Fruit fly (Drosophila melanogaster) whole organism, prepupa: ENCODE measurements around the gene png.

Experiments used
- CG11294 ChIP-seq: fragments of 200-800 bp; sonication (Bioruptor generic); IDR thresholded peaks from 2 replicates; pipeline ENCODE4 v1.3.6; 2022; ENCODE audit warnings: missing biosample characterization, missing genetic modification characterization
- CG11762 ChIP-seq: fragments of 200-800 bp; sonication (Bioruptor generic); optimal IDR thresholded peaks from 3 replicates; lab custom pipeline; 2016; ENCODE audit warnings: missing biosample characterization, missing genetic modification characterization; ENCODE audit not compliant: insufficient read depth
- CG11902 ChIP-seq: fragments of 200-800 bp; sonication (Bioruptor generic); optimal IDR thresholded peaks from 3 replicates; lab custom pipeline; 2016; ENCODE audit warnings: missing biosample characterization, missing genetic modification characterization
- CG1621 ChIP-seq: fragments of 200-800 bp; sonication (Bioruptor generic); optimal IDR thresholded peaks from 3 replicates; lab custom pipeline; 2018; ENCODE audit warnings: missing biosample characterization, mild to moderate bottlenecking, missing genetic modification characterization
- CG16779 ChIP-seq: fragments of 200-800 bp; sonication (Bioruptor generic); optimal IDR thresholded peaks from 3 replicates; lab custom pipeline; 2017; ENCODE audit warnings: missing biosample characterization, mild to moderate bottlenecking, missing genetic modification characterization
- CG3032 ChIP-seq: fragments of 200-800 bp; optimal IDR thresholded peaks from 2 replicates; lab custom pipeline; 2019; ENCODE audit warnings: missing biosample characterization, mild to moderate bottlenecking, missing genetic modification characterization, moderate library complexity
- CG3919 ChIP-seq: fragments of 200-800 bp; sonication (Bioruptor generic); optimal IDR thresholded peaks from 3 replicates; lab custom pipeline; 2016; ENCODE audit warnings: missing biosample characterization, missing genetic modification characterization
- CG6163 ChIP-seq: fragments of 200-800 bp; sonication (Bioruptor generic); IDR thresholded peaks from 3 replicates; pipeline ENCODE4 v1.3.6; 2022; ENCODE audit warnings: missing biosample characterization, missing genetic modification characterization
- CG6808 ChIP-seq: fragments of 200-800 bp; sonication (Bioruptor generic); optimal IDR thresholded peaks from 3 replicates; lab custom pipeline; 2017; ENCODE audit warnings: missing biosample characterization, missing genetic modification characterization, mild to moderate bottlenecking, moderate library complexity, missing genetic modification reagents
- CG6854 ChIP-seq: fragments of 200-800 bp; sonication (Bioruptor generic); optimal IDR thresholded peaks from 2 replicates; lab custom pipeline; 2017; ENCODE audit warnings: missing biosample characterization, mild to moderate bottlenecking, missing genetic modification characterization
- CG7368 ChIP-seq: fragments of 200-800 bp; sonication (Bioruptor generic); optimal IDR thresholded peaks from 3 replicates; lab custom pipeline; 2016; ENCODE audit warnings: missing biosample characterization, missing genetic modification characterization
- CG8632 ChIP-seq: fragments of 200-800 bp; sonication (Bioruptor generic); optimal IDR thresholded peaks from 3 replicates; lab custom pipeline; 2016; ENCODE audit warnings: missing biosample characterization, missing genetic modification characterization
- Eip75B ChIP-seq: fragments of 200-800 bp; sonication (Bioruptor generic); optimal IDR thresholded peaks from 3 replicates; lab custom pipeline; 2016; ENCODE audit warnings: missing biosample characterization, missing genetic modification characterization
- Eip78C ChIP-seq: fragments of 200-800 bp; sonication (Bioruptor generic); peaks from one replicate; lab custom pipeline; 2016; ENCODE audit warnings: missing biosample characterization, missing genetic modification characterization
- Eip93F ChIP-seq: fragments of 200-800 bp; sonication (Bioruptor generic); optimal IDR thresholded peaks from 2 replicates; lab custom pipeline; 2016; ENCODE audit warnings: missing biosample characterization, mild to moderate bottlenecking, missing genetic modification characterization
- Ets21C ChIP-seq: fragments of 200-800 bp; sonication (Bioruptor generic); optimal IDR thresholded peaks from 3 replicates; lab custom pipeline; 2016; ENCODE audit warnings: missing biosample characterization, missing genetic modification characterization
- Ets96B ChIP-seq: fragments of 200-800 bp; optimal IDR thresholded peaks from 2 replicates; lab custom pipeline; 2019; ENCODE audit warnings: missing biosample characterization, mild to moderate bottlenecking, missing genetic modification characterization, moderate library complexity
- Gug ChIP-seq: fragments of 200-800 bp; sonication (Bioruptor generic); IDR thresholded peaks from 2 replicates; pipeline ENCODE4 v1.3.6; 2022; ENCODE audit warnings: missing biosample characterization, missing genetic modification characterization
- Hr38 ChIP-seq: sonication (Bioruptor generic); optimal IDR thresholded peaks from 2 replicates; lab custom pipeline; 2016; ENCODE audit warnings: missing biosample characterization, missing genetic modification characterization
- Smox ChIP-seq: fragments of 200-800 bp; sonication (Bioruptor generic); optimal IDR thresholded peaks from 3 replicates; lab custom pipeline; 2016; ENCODE audit warnings: missing biosample characterization, missing genetic modification characterization
- Sox102F ChIP-seq: fragments of 200-800 bp; sonication (Bioruptor generic); optimal IDR thresholded peaks from 2 replicates; lab custom pipeline; 2016; ENCODE audit warnings: missing biosample characterization, mild to moderate bottlenecking, missing genetic modification characterization
- Sox14 ChIP-seq: fragments of 200-800 bp; sonication (Bioruptor generic); optimal IDR thresholded peaks from 3 replicates; lab custom pipeline; 2016; ENCODE audit warnings: missing biosample characterization, missing genetic modification characterization
- Sox15 ChIP-seq: fragments of 200-800 bp; sonication (Bioruptor generic); optimal IDR thresholded peaks from 3 replicates; lab custom pipeline; 2016; ENCODE audit warnings: missing biosample characterization, missing genetic modification characterization
- achi ChIP-seq: fragments of 200-800 bp; sonication (Bioruptor generic); optimal IDR thresholded peaks from 3 replicates; lab custom pipeline; 2016; ENCODE audit warnings: missing biosample characterization, missing genetic modification characterization
- cyc ChIP-seq: fragments of 200-800 bp; sonication (Bioruptor generic); optimal IDR thresholded peaks from 3 replicates; lab custom pipeline; 2016; ENCODE audit warnings: missing biosample characterization, missing genetic modification characterization
- dac ChIP-seq: fragments of 200-800 bp; sonication (Bioruptor generic); optimal IDR thresholded peaks from 2 replicates; lab custom pipeline; 2017; ENCODE audit warnings: missing biosample characterization, mild to moderate bottlenecking, missing genetic modification characterization
- dsx ChIP-seq: fragments of 200-800 bp; optimal IDR thresholded peaks from 3 replicates; lab custom pipeline; 2019; ENCODE audit warnings: missing biosample characterization, mild to moderate bottlenecking, missing genetic modification characterization, moderate library complexity; ENCODE audit not compliant: poor library complexity, severe bottlenecking
- eg ChIP-seq: fragments of 200-800 bp; sonication (Bioruptor generic); IDR thresholded peaks from 3 replicates; pipeline ENCODE4 v1.3.6; 2022; ENCODE audit warnings: missing biosample characterization, missing genetic modification characterization
- fd59A ChIP-seq: fragments of 200-800 bp; sonication (Bioruptor generic); optimal IDR thresholded peaks from 2 replicates; lab custom pipeline; 2017; ENCODE audit warnings: missing biosample characterization, mild to moderate bottlenecking, missing genetic modification characterization, missing genetic modification reagents
- fd85E ChIP-seq: fragments of 200-800 bp; sonication (Bioruptor generic); optimal IDR thresholded peaks from 3 replicates; lab custom pipeline; 2016; ENCODE audit warnings: missing biosample characterization, missing genetic modification characterization
- fkh ChIP-seq: fragments of 200-800 bp; sonication (Bioruptor generic); optimal IDR thresholded peaks from 3 replicates; lab custom pipeline; 2017; ENCODE audit warnings: missing biosample characterization, mild to moderate bottlenecking, missing genetic modification characterization, moderate library complexity
- lz ChIP-seq: fragments of 200-800 bp; sonication (Bioruptor generic); optimal IDR thresholded peaks from 3 replicates; lab custom pipeline; 2016; ENCODE audit warnings: missing biosample characterization, missing genetic modification characterization
- net ChIP-seq: fragments of 200-800 bp; sonication (Bioruptor generic); optimal IDR thresholded peaks from 3 replicates; lab custom pipeline; 2016; ENCODE audit warnings: missing biosample characterization, missing genetic modification characterization
- spab ChIP-seq: fragments of 200-800 bp; sonication (Bioruptor generic); optimal IDR thresholded peaks from 2 replicates; lab custom pipeline; 2017; ENCODE audit warnings: missing biosample characterization, mild to moderate bottlenecking, missing genetic modification characterization, missing genetic modification reagents
- ss ChIP-seq, 2 experiments: fragments of 200-800 bp; sonication (Bioruptor generic); optimal IDR thresholded peaks; 2 replicates in 1 of 2; 3 replicates in 1 of 2; lab custom pipeline; 2017 to 2018; ENCODE audit warnings: mild to moderate bottlenecking in 2 of 2, missing biosample characterization in 2 of 2, missing genetic modification characterization in 2 of 2, moderate library complexity in 1 of 2
- svp ChIP-seq: fragments of 200-800 bp; sonication (Bioruptor generic); peaks from one replicate; lab custom pipeline; 2016; ENCODE audit warnings: missing biosample characterization, missing genetic modification characterization
- vri ChIP-seq: fragments of 200-800 bp; sonication (Bioruptor generic); optimal IDR thresholded peaks from 3 replicates; lab custom pipeline; 2016; ENCODE audit warnings: missing biosample characterization, mild to moderate bottlenecking, missing genetic modification characterization

png gene

DNA sequence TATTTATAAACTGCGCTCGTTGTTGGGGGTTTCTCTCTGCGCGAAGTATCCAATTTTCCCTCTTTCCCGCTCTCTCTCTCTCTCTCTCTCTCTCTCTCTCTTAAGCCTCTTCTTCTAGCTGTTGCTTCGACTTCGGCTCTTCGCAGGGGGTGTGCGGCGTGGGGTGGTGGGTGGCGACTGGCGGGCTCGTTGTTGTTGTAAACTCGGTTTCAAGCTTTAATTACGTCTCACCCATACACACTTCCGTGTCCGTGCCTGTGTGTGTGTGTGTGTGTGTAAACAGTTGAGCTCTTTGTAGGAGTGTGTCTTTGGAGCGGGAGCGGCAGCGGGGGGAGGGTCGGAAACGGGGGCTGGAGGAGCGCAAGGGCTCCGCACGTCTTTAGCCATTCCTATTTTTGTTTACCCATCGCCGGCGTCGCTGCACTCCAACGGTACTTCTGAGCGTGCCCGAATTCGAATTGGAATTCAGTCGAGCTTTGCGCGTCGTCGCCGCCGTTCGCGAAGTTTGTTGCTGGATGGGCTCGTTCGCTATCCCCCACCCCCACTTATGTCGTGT is 30.8 kb upstream of the png start:
- TF ChIP-seq CG6163 (GFP tag; lab: Robert Waterston, UW) (0 out of 3 replicates have a peak, but pooled peaks have one; percentile 35), dac (GFP tag; lab: Kevin White, UChicago) (no peak), eg (GFP tag; lab: Robert Waterston, UW) (0 out of 3 replicates have a peak, but pooled peaks have one; percentile 4), fkh (GFP tag; lab: Kevin White, UChicago) (peak; percentile 93), CG6808 (GFP tag; lab: Kevin White, UChicago) (peak; percentile 37), ss (GFP tag; optimal IDR thresholded peaks at IDR 0.05; lab: Kevin White, UChicago) (peak; percentile 26 to 33), Sox102F (no peak), Eip78C (GFP tag; lab: Kevin White, UChicago) (peak; percentile 34), CG1621 (tag; lab: Kevin White, UChicago) (no peak), svp (GFP tag; lab: Kevin White, UChicago) (peak; percentile 11), CG8632 (no peak)

DNA sequence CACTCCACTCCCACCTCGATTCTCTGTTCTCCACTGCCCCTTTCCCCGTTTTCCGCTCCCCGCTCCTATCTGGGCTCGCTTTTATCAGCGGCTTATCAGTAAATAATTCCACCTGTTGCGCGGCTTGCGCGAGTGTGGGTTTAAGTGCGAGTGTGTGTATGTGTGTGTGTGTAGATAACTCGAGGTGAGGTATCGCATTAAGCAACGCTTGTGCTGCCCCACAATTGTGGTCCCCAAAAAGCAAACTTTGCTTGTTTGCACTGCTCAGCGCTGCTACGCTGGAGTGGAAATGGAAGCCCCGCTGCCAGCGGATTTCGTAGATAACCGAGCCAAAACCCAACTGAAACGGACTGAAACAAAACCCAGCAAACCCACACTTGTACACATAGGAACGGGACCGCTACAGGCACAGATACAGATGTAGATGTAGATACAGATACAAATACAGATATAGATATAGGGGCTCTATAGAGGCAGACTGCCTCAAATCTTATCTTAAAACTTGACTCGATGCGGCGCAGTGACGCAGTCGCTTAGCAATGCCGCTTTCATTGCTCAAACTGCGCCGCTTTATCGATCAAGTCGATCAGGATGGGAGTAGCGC is 29.9 kb upstream of the png start:
- TF ChIP-seq CG3919 (GFP tag; lab: Kevin White, UChicago) (no peak), fkh (GFP tag; lab: Kevin White, UChicago) (peak; percentile 90), Eip93F (GFP tag; lab: Kevin White, UChicago) (peak; percentile 60), Smox (GFP tag; lab: Kevin White, UChicago) (no peak), achi (GFP tag; lab: Kevin White, UChicago) (no peak), vri (peak; percentile 19), spab (GFP tag; lab: Kevin White, UChicago) (no peak), Sox15 (no peak), dsx (GFP tag; lab: Kevin White, UChicago) (no peak), Sox102F (no peak), svp (GFP tag; lab: Kevin White, UChicago) (peak; percentile 75), Gug (no peak), CG7368 (GFP tag; lab: Kevin White, UChicago) (no peak), CG16779 (no peak), CG11762 (no peak), Ets96B (tag; lab: Kevin White, UChicago) (no peak), Eip75B (GFP tag; lab: Kevin White, UChicago) (no peak), CG11294 (GFP tag; lab: Robert Waterston, UW) (no peak)

DNA sequence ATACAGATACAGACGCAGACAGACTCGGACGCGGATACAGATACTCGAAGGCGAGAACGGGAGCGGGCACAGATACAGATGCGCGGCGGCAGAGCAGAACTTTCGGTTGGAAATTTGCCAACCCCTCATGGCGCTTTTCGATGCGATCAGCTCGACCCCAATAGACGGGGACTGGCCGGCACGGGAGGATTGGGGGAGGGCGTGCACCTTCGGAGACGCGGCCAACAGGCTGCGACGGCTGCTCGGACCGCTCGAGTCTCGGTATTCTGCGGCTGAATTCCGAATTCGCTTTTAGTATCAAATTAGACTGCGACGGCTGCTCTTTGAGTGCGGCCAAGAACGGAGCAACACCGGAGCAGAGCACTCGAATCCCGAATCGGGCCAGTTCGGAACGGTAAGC is 26.8 kb upstream of the png start:
- TF ChIP-seq CG16779: no peak

DNA sequence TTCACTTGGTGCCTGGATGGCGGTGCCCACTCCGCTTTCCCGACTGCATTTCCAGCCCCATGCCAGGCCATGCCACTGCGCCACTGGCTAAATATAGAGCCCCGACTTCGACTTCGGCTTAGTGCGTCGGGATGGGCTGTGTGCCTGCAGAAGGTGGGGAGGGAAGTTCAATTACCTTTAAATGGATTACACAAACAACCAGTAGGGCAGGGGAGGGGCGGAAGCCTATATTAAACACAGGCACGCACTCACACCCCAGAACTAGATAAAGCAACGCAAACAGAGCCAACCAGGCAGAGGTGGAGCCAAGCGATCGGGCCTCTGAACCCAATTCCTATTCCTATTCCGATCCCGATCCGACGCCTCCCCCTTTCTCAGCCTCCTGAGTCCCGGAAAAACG is 25.1 kb upstream of the png start:
- TF ChIP-seq Ets96B (tag; lab: Kevin White, UChicago) (no peak), fd85E (no peak), CG11762 (no peak), fkh (GFP tag; lab: Kevin White, UChicago) (peak; percentile 18), Sox15 (no peak), CG1621 (tag; lab: Kevin White, UChicago) (no peak)

DNA sequence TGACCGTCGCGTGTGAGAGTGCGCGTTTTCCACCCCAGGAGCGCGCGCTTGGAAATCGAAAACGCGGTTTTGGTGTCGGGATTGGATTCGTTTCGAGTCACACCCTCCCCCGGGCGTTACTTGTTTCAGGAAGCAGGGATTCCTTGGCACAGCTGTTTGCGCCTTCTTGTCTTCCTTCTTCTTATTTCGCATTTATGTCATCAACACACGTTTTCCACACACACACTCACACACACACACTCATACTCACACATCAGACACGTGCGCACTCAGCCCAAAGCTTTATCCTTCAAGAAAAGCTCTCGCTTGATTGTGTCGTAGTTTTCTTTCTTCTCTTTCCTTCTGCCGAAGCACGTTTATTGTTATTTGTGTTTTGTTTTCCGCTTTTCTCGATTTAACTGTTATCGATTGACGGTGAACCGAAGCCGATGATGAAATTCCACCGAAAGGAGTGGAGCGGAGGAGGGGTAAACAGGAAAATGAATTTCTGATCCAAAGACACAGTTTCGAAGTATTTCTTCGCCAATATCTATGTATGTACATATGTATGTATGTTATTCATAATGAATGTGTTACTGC is 24.1 kb upstream of the png start:
- TF ChIP-seq fkh (GFP tag; lab: Kevin White, UChicago) (no peak), Eip78C (GFP tag; lab: Kevin White, UChicago) (peak; percentile 13)

DNA sequence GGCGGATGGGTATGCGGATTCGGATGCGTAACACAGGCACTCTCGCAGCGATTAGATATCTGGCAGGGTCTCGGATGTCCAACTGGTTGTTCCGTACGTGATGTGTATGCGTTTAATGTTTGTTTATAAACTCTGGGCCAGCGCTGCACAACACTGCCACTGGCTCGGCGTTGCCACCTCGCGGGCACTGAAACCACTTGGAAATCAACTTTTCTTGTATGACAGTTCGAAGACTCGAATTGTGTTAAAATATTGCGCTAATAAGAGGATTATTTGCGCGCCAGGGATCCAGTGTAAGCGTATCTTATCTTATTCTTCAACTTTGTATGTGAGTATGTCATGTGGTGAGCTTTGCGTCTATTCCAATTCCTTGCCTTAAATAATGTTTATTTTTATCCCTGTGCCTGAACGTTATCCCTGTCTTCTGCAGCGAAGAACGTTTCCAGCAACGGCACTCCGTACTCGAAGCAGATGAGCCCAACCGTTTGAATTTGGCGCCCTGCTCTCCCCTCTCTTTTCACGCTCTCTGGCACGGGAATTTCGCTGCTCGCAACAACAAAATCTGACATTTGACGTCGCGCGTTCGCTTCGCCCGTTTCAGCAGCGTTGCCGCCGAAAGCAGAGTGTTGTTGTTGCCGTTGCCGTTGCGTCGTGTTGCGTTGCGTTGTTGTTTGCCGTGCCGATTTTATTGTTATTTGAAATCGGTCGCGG is 23.1 kb upstream of the png start, which contains the start of the genes CG3719 and CG32813:
Gene CG3719, minus strand, starts transcription at position 131 of the 711 bp plus-strand sequence.
Gene CG32813, plus strand, starts transcription at position 565 of the 711 bp plus-strand sequence.
- no peak for TF ChIP-seq CG11294 (GFP tag; lab: Robert Waterston, UW)
- no peak for TF ChIP-seq CG11902 (GFP tag; lab: Kevin White, UChicago)
- no peak for TF ChIP-seq cyc (GFP tag; lab: Kevin White, UChicago)
- peak; percentile 69 for TF ChIP-seq svp (GFP tag; lab: Kevin White, UChicago)
- TF ChIP-seq CG1621 (tag; lab: Kevin White, UChicago): peak; percentile 29
- TF ChIP-seq CG16779: no peak
- TF ChIP-seq Sox14 (GFP tag; lab: Kevin White, UChicago): peak; percentile 28
- TF ChIP-seq Hr38 (GFP tag; lab: Kevin White, UChicago): no peak
- peak; percentile 90 for TF ChIP-seq achi (GFP tag; lab: Kevin White, UChicago)
- TF ChIP-seq CG3919 (GFP tag; lab: Kevin White, UChicago): peak; percentile 33
- peak; percentile 45 for TF ChIP-seq lz
- TF ChIP-seq CG6854 (GFP tag; lab: Kevin White, UChicago): no peak
- TF ChIP-seq Ets21C (GFP tag; lab: Kevin White, UChicago): no peak
- TF ChIP-seq CG6808 (GFP tag; lab: Kevin White, UChicago): peak; percentile 11
- no peak for TF ChIP-seq net (GFP tag; lab: Kevin White, UChicago)
- TF ChIP-seq vri: peak; percentile 32
- no peak for TF ChIP-seq fd59A (GFP tag; lab: Kevin White, UChicago)
- TF ChIP-seq CG3032 (tag; lab: Kevin White, UChicago): peak; percentile 8
- TF ChIP-seq CG8632: no peak
